Fruit fly (Drosophila melanogaster) whole organism, embryonic: ENCODE data around the gene Tpst.

Experiments
- Aef1 ChIP-seq: fragments of 200-800 bp; sonication (Bioruptor generic); IDR thresholded peaks from 3 replicates; pipeline ENCODE4 v1.3.6; 2022; ENCODE audit warnings: missing biosample characterization, missing genetic modification characterization
- BtbVII ChIP-seq: fragments of 200-800 bp; sonication (Bioruptor generic); optimal IDR thresholded peaks from 3 replicates; lab custom pipeline; 2017; ENCODE audit warnings: missing biosample characterization, mild to moderate bottlenecking, missing genetic modification characterization
- Bteb2 ChIP-seq: fragments of 200-800 bp; sonication (Bioruptor generic); optimal IDR thresholded peaks from 2 replicates; lab custom pipeline; 2016; ENCODE audit warnings: missing biosample characterization, missing genetic modification characterization
- CG10462 ChIP-seq: fragments of 200-800 bp; sonication (Bioruptor generic); optimal IDR thresholded peaks from 2 replicates; lab custom pipeline; 2016; ENCODE audit warnings: missing biosample characterization, missing genetic modification characterization
- CG10565 ChIP-seq: fragments of 200-800 bp; sonication (Bioruptor generic); optimal IDR thresholded peaks from 3 replicates; lab custom pipeline; 2016; ENCODE audit warnings: missing biosample characterization, mild to moderate bottlenecking, missing genetic modification characterization
- CG10654 ChIP-seq: fragments of 200-800 bp; sonication (Bioruptor generic); optimal IDR thresholded peaks from 2 replicates; lab custom pipeline; 2016; ENCODE audit warnings: missing biosample characterization, missing genetic modification characterization
- CG11696 ChIP-seq: fragments of 200-800 bp; sonication (Bioruptor generic); IDR thresholded peaks from 2 replicates; pipeline ENCODE4 v1.3.6; 2022; ENCODE audit warnings: missing biosample characterization, missing genetic modification characterization
- CG12219 ChIP-seq: fragments of 200-800 bp; sonication (Bioruptor generic); optimal IDR thresholded peaks from 3 replicates; lab custom pipeline; 2018; ENCODE audit warnings: missing biosample characterization, mild to moderate bottlenecking, missing genetic modification characterization
- CG12769 ChIP-seq: fragments of 200-800 bp; sonication (Bioruptor generic); optimal IDR thresholded peaks from 2 replicates; lab custom pipeline; 2019; ENCODE audit warnings: missing biosample characterization, mild to moderate bottlenecking, missing genetic modification characterization, moderate library complexity
- CG13287 ChIP-seq: fragments of 200-800 bp; sonication (Bioruptor generic); IDR thresholded peaks from 2 replicates; pipeline ENCODE4 v1.3.6; 2022; ENCODE audit warnings: missing biosample characterization, missing genetic modification characterization; ENCODE audit not compliant: partially characterized antibody
- CG13775 ChIP-seq: fragments of 200-800 bp; sonication (Bioruptor generic); optimal IDR thresholded peaks from 3 replicates; lab custom pipeline; 2017; ENCODE audit warnings: missing biosample characterization, mild to moderate bottlenecking, missing genetic modification characterization
- CG14667 ChIP-seq: fragments of 200-800 bp; sonication (Bioruptor generic); IDR thresholded peaks from 2 replicates; pipeline ENCODE4 v1.3.6; 2022; ENCODE audit warnings: missing biosample characterization, missing genetic modification characterization
- CG15073 ChIP-seq: fragments of 200-800 bp; sonication (Bioruptor generic); optimal IDR thresholded peaks from 2 replicates; lab custom pipeline; 2016; ENCODE audit warnings: missing biosample characterization, missing genetic modification characterization
- CG16813 ChIP-seq: fragments of 200-800 bp; sonication (Bioruptor generic); IDR thresholded peaks from 3 replicates; pipeline ENCODE4 v1.3.6; 2022; ENCODE audit warnings: missing biosample characterization, missing genetic modification characterization; ENCODE audit not compliant: partially characterized antibody
- CG17186 ChIP-seq: fragments of 200-800 bp; sonication (Bioruptor generic); optimal IDR thresholded peaks from 3 replicates; lab custom pipeline; 2017; ENCODE audit warnings: missing biosample characterization, missing genetic modification reagents, missing genetic modification characterization
- CG18619 ChIP-seq: fragments of 200-800 bp; sonication (Bioruptor generic); optimal IDR thresholded peaks from 3 replicates; lab custom pipeline; 2017; ENCODE audit warnings: missing biosample characterization, mild to moderate bottlenecking, missing genetic modification characterization
- CG2678 ChIP-seq: fragments of 200-800 bp; sonication (Bioruptor generic); optimal IDR thresholded peaks from 3 replicates; lab custom pipeline; 2019; ENCODE audit warnings: missing biosample characterization, mild to moderate bottlenecking, missing genetic modification characterization, moderate library complexity
- CG31441 ChIP-seq: fragments of 200-800 bp; sonication (Bioruptor generic); IDR thresholded peaks from 2 replicates; pipeline ENCODE4 v1.3.6; 2022; ENCODE audit warnings: missing biosample characterization, missing genetic modification characterization
- CG3163 ChIP-seq: fragments of 200-800 bp; sonication (Bioruptor generic); optimal IDR thresholded peaks from 3 replicates; lab custom pipeline; 2016; ENCODE audit warnings: missing biosample characterization, missing genetic modification characterization
- CG34422 ChIP-seq: fragments of 200-800 bp; sonication (Bioruptor generic); IDR thresholded peaks from 3 replicates; pipeline ENCODE4 v1.3.6; 2022; ENCODE audit warnings: missing biosample characterization, missing genetic modification characterization
- CG4707 ChIP-seq: fragments of 200-800 bp; sonication (Bioruptor generic); optimal IDR thresholded peaks from 2 replicates; lab custom pipeline; 2018; ENCODE audit warnings: missing biosample characterization, mild to moderate bottlenecking, missing genetic modification characterization, moderate library complexity
- CG6175 ChIP-seq: fragments of 200-800 bp; sonication (Bioruptor generic); IDR thresholded peaks from 3 replicates; pipeline ENCODE4 v1.3.6; 2022; ENCODE audit warnings: missing biosample characterization, missing genetic modification characterization
- CG6689 ChIP-seq: fragments of 200-800 bp; sonication (Bioruptor generic); IDR thresholded peaks from 2 replicates; pipeline ENCODE4 v1.3.6; 2022; ENCODE audit warnings: missing biosample characterization, missing genetic modification characterization
- CG7556 ChIP-seq: fragments of 200-800 bp; sonication (Bioruptor generic); optimal IDR thresholded peaks from 2 replicates; lab custom pipeline; 2017; ENCODE audit warnings: missing biosample characterization, mild to moderate bottlenecking, missing genetic modification characterization
- CG8359 ChIP-seq: fragments of 200-800 bp; sonication (Bioruptor generic); optimal IDR thresholded peaks from 2 replicates; lab custom pipeline; 2017; ENCODE audit warnings: missing biosample characterization, mild to moderate bottlenecking, missing genetic modification characterization, borderline replicate concordance
- CG9797 ChIP-seq: fragments of 200-800 bp; sonication (Bioruptor generic); optimal IDR thresholded peaks from 3 replicates; lab custom pipeline; 2018; ENCODE audit warnings: missing biosample characterization, mild to moderate bottlenecking, missing genetic modification characterization
- Elba2 ChIP-seq: fragments of 200-800 bp; sonication (Bioruptor generic); optimal IDR thresholded peaks from 3 replicates; lab custom pipeline; 2016; ENCODE audit warnings: missing biosample characterization, missing genetic modification characterization
- Ets97D ChIP-seq: fragments of 200-800 bp; sonication (Bioruptor generic); optimal IDR thresholded peaks from 3 replicates; lab custom pipeline; 2016; ENCODE audit warnings: missing biosample characterization, missing genetic modification characterization
- Hr39 ChIP-seq: fragments of >200 bp; optimal IDR thresholded peaks from 2 replicates; lab custom pipeline; 2017
- Hsf ChIP-seq: fragments of 200-800 bp; sonication (Bioruptor generic); optimal IDR thresholded peaks from 3 replicates; lab custom pipeline; 2016; ENCODE audit warnings: missing biosample characterization, missing genetic modification characterization
- Jarid2 ChIP-seq: fragments of 200-800 bp; sonication (Bioruptor generic); optimal IDR thresholded peaks from 3 replicates; lab custom pipeline; 2017; ENCODE audit warnings: mild to moderate bottlenecking, missing biosample characterization, missing genetic modification reagents, missing genetic modification characterization
- Neu2 ChIP-seq: fragments of 200-800 bp; sonication (Bioruptor generic); optimal IDR thresholded peaks from 3 replicates; lab custom pipeline; 2016; ENCODE audit warnings: missing biosample characterization, missing genetic modification characterization, borderline replicate concordance
- Oli ChIP-seq: fragments of 200-800 bp; sonication (Bioruptor generic); optimal IDR thresholded peaks from 2 replicates; lab custom pipeline; 2018; ENCODE audit warnings: missing biosample characterization, mild to moderate bottlenecking, missing genetic modification characterization, moderate library complexity
- Poxn ChIP-seq: fragments of 200-800 bp; sonication (Bioruptor generic); IDR thresholded peaks from 2 replicates; pipeline ENCODE4 v1.3.6; 2022; ENCODE audit warnings: missing biosample characterization, missing genetic modification characterization
- Six4 ChIP-seq: fragments of 200-800 bp; sonication (Bioruptor generic); optimal IDR thresholded peaks from 2 replicates; lab custom pipeline; 2016; ENCODE audit warnings: missing biosample characterization, missing genetic modification characterization
- ac ChIP-seq: fragments of 200-800 bp; sonication (Bioruptor generic); optimal IDR thresholded peaks from 3 replicates; lab custom pipeline; 2017; ENCODE audit warnings: missing biosample characterization, mild to moderate bottlenecking, missing genetic modification characterization
- br ChIP-seq: fragments of >200 bp; optimal IDR thresholded peaks from 2 replicates; lab custom pipeline; 2017
- chinmo ChIP-seq: fragments of 200-800 bp; sonication (Bioruptor generic); IDR thresholded peaks from 4 replicates; pipeline ENCODE4 v1.3.6; 2022; ENCODE audit warnings: missing biosample characterization, missing genetic modification characterization; ENCODE audit not compliant: partially characterized antibody
- chm ChIP-seq: fragments of 200-800 bp; sonication (Bioruptor generic); IDR thresholded peaks from 2 replicates; pipeline ENCODE4 v1.3.6; 2022; ENCODE audit warnings: missing biosample characterization, missing genetic modification characterization
- chn ChIP-seq: fragments of 200-800 bp; sonication (Bioruptor generic); optimal IDR thresholded peaks from 2 replicates; lab custom pipeline; 2016; ENCODE audit warnings: missing biosample characterization, missing genetic modification characterization
- crp ChIP-seq, 2 experiments: fragments of 200-800 bp; sonication (Bioruptor generic); optimal IDR thresholded peaks; 2 replicates in 1 of 2; 3 replicates in 1 of 2; lab custom pipeline; 2017; ENCODE audit warnings: missing biosample characterization in 2 of 2, missing genetic modification characterization in 2 of 2, mild to moderate bottlenecking in 1 of 2, moderate library complexity in 1 of 2
- danr ChIP-seq: fragments of 200-800 bp; sonication (Bioruptor generic); IDR thresholded peaks from 2 replicates; pipeline ENCODE4 v1.3.6; 2022; ENCODE audit warnings: missing biosample characterization, missing genetic modification characterization
- fru ChIP-seq: fragments of >200 bp; optimal IDR thresholded peaks from 2 replicates; lab custom pipeline; 2017
- lilli ChIP-seq: fragments of 200-800 bp; sonication (Bioruptor generic); optimal IDR thresholded peaks from 3 replicates; lab custom pipeline; 2016; ENCODE audit warnings: missing biosample characterization, missing genetic modification characterization
- odd ChIP-seq: fragments of 200-800 bp; sonication (Bioruptor generic); optimal IDR thresholded peaks from 2 replicates; lab custom pipeline; 2017; ENCODE audit warnings: missing biosample characterization, mild to moderate bottlenecking, missing genetic modification characterization
- pnt ChIP-seq: fragments of 200-800 bp; sonication (Bioruptor generic); optimal IDR thresholded peaks from 3 replicates; lab custom pipeline; 2016; ENCODE audit warnings: missing biosample characterization, missing genetic modification characterization
- rib ChIP-seq: fragments of 200-800 bp; sonication (Bioruptor generic); IDR thresholded peaks from 2 replicates; pipeline ENCODE4 v1.3.6; 2022; ENCODE audit warnings: missing biosample characterization, missing genetic modification characterization
- scrt ChIP-seq: fragments of 200-800 bp; sonication (Bioruptor generic); optimal IDR thresholded peaks from 2 replicates; lab custom pipeline; 2018; ENCODE audit warnings: missing biosample characterization, mild to moderate bottlenecking, missing genetic modification characterization, moderate library complexity
- sna ChIP-seq: fragments of 200-800 bp; sonication (Bioruptor generic); IDR thresholded peaks from 2 replicates; pipeline ENCODE4 v1.3.6; 2022; ENCODE audit warnings: missing biosample characterization, missing genetic modification characterization; ENCODE audit not compliant: partially characterized antibody
- sob ChIP-seq: fragments of 200-800 bp; sonication (Bioruptor generic); IDR thresholded peaks from 2 replicates; pipeline ENCODE4 v1.3.6; 2022; ENCODE audit warnings: missing biosample characterization, missing genetic modification characterization
- unc-4 ChIP-seq: fragments of 200-800 bp; sonication (Bioruptor generic); IDR thresholded peaks from 2 replicates; pipeline ENCODE4 v1.3.6; 2022; ENCODE audit warnings: missing biosample characterization, missing genetic modification characterization; ENCODE audit not compliant: partially characterized antibody
- usp ChIP-seq: fragments of >200 bp; optimal IDR thresholded peaks from 2 replicates; lab custom pipeline; 2017; ENCODE audit warnings: missing biosample characterization, missing genetic modification characterization

The Tpst gene

dm6 chrX:13572382-13572781, 8.8 kb downstream of the Tpst start (continued):
- TF ChIP-seq Elba2 (GFP tag; lab: Kevin White, UChicago) (no peak), Oli (tag; lab: Kevin White, UChicago) (peak; percentile 77), Hsf (peak; percentile 59), BtbVII (peak; percentile 29), chn (GFP tag; lab: Kevin White, UChicago) (peak; percentile 59), CG6689 (GFP tag; lab: Robert Waterston, UW) (peak; percentile 48), sna (GFP tag; lab: Robert Waterston, UW) (no peak), danr (GFP tag; lab: Robert Waterston, UW) (no peak), unc-4 (GFP tag; lab: Robert Waterston, UW) (no peak), CG13287 (GFP tag; lab: Robert Waterston, UW) (no peak), CG16813 (GFP tag; lab: Robert Waterston, UW) (no peak), CG13775 (GFP tag; lab: Kevin White, UChicago) (peak; percentile 20), CG10565 (GFP tag; lab: Kevin White, UChicago) (no peak), CG12769 (no peak), CG7556 (GFP tag; lab: Kevin White, UChicago) (peak; percentile 73), Jarid2 (GFP tag; lab: Kevin White, UChicago) (peak; percentile 7), crp (GFP tag; optimal IDR thresholded peaks at IDR 0.05; lab: Kevin White, UChicago) (no peak), chinmo (GFP tag; lab: Robert Waterston, UW) (no peak), Neu2 (no peak), fru (no peak), sob (GFP tag; lab: Robert Waterston, UW) (no peak), pnt (GFP tag; lab: Kevin White, UChicago) (peak; percentile 42), scrt (GFP tag; lab: Kevin White, UChicago) (peak; percentile 18), rib (no peak), Aef1 (peak; percentile 20; the same call in 1 of the 3 replicates), CG18619 (peak; percentile 49), CG8359 (GFP tag; lab: Kevin White, UChicago) (peak; percentile 32), chm (no peak), CG31441 (GFP tag; lab: Robert Waterston, UW) (peak; percentile 72), usp (GFP tag; lab: Kevin White, UChicago) (no peak), CG34422 (no peak), CG15073 (GFP tag; lab: Kevin White, UChicago) (no peak), Hr39 (lab: Kevin White, UChicago) (no peak), CG12219 (GFP tag; lab: Kevin White, UChicago) (peak; percentile 24), CG4707 (GFP tag; lab: Kevin White, UChicago) (no peak), Poxn (GFP tag; lab: Robert Waterston, UW) (no peak), CG3163 (GFP tag; lab: Kevin White, UChicago) (peak; percentile 3), CG14667 (GFP tag; lab: Robert Waterston, UW) (peak; percentile 36; the same call in 1 of the 2 replicates), odd (peak; percentile 1), Six4 (GFP tag; lab: Kevin White, UChicago) (peak; percentile 34), CG10654 (GFP tag; lab: Kevin White, UChicago) (peak; percentile 27), ac (GFP tag; lab: Kevin White, UChicago) (no peak), CG11696 (GFP tag; lab: Robert Waterston, UW) (0 out of 2 replicates have a peak, but pooled peaks have one; percentile 12), CG9797 (GFP tag; lab: Kevin White, UChicago) (no peak), CG6175 (GFP tag; lab: Robert Waterston, UW) (no peak), CG10462 (GFP tag; lab: Kevin White, UChicago) (no peak), CG17186 (GFP tag; lab: Kevin White, UChicago) (no peak), CG2678 (tag; lab: Kevin White, UChicago) (peak; percentile 75), lilli (GFP tag; lab: Kevin White, UChicago) (peak; percentile 64), br (lab: Kevin White, UChicago) (no peak), Ets97D (GFP tag; lab: Kevin White, UChicago) (no peak), Bteb2 (peak; percentile 42)
